Worm (Caenorhabditis elegans) whole organism, L3 larva: ENCODE data around the gene ldp-1.

Experiments
- ama-1 ChIP-seq: fragments of 150-350 bp; optimal IDR thresholded peaks from 2 replicates; lab custom pipeline; 2018
- ceh-82 ChIP-seq: fragments of 150-350 bp; optimal IDR thresholded peaks from 2 replicates; lab custom pipeline; 2014; ENCODE audit warnings: missing biosample characterization, missing genetic modification characterization
- elt-2 ChIP-seq: sonication (generic microtip); optimal IDR thresholded peaks from 2 replicates; lab custom pipeline; 2016; ENCODE audit warnings: missing genetic modification reagents, mild to moderate bottlenecking, missing genetic modification characterization, missing compliant biosample characterization
- fkh-10 ChIP-seq: sonication (generic microtip); optimal IDR thresholded peaks from 2 replicates; lab custom pipeline; 2017; ENCODE audit warnings: missing biosample characterization, missing genetic modification reagents, missing genetic modification characterization
- nhr-237 ChIP-seq: fragments of 150-350 bp; optimal IDR thresholded peaks from 2 replicates; lab custom pipeline; 2014; ENCODE audit warnings: missing biosample characterization, missing genetic modification characterization
- nhr-43 ChIP-seq: sonication (generic microtip); optimal IDR thresholded peaks from 2 replicates; lab custom pipeline; 2016; ENCODE audit warnings: mild to moderate bottlenecking, missing genetic modification characterization, missing compliant biosample characterization; ENCODE audit not compliant: poor library complexity, severe bottlenecking
- nhr-77 ChIP-seq: fragments of 150-350 bp; optimal IDR thresholded peaks from 2 replicates; lab custom pipeline; 2014; ENCODE audit warnings: missing biosample characterization, missing genetic modification characterization

ce11 chrV:2153274-2153673 is 25.9 kb downstream of the ldp-1 start, which contains the start of gene srbc-23:
- no peak for TF ChIP-seq ceh-82 (tag; lab: Kevin White, UChicago)
- TF ChIP-seq nhr-237 = no peak
- TF ChIP-seq nhr-43 (tag; lab: Kevin White, UChicago) = no peak
- no peak for TF ChIP-seq fkh-10 (GFP tag; lab: Kevin White, UChicago)
- no peak for TF ChIP-seq nhr-77 (tag; lab: Kevin White, UChicago)
- no peak for TF ChIP-seq elt-2
- TF ChIP-seq ama-1 (lab: Kevin White, UChicago) = no peak
